Fruit fly (Drosophila melanogaster): ENCODE measurements around the gene GCC88.
A peak's percentile ranks its signal among the peaks of the same experiment; 100 is the strongest.

The GCC88 gene

DNA sequence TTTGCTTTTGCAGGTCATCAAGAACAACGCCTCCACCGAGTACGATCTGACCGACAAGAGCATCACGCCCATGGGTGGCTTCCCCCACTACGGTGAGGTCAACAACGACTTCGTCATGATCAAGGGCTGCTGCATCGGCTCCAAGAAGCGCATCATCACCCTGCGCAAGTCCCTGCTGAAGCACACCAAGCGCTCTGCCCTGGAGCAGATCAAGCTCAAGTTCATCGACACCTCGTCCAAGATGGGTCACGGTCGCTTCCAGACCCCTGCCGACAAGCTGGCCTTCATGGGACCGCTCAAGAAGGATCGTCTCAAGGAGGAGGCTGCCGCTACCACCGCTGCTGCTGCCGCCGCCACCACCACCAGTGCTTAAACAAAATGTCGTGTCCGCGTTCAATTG, 5.9 kb downstream of the GCC88 start:
- TF ChIP-seq Hnf4 (GFP tag; optimal IDR thresholded peaks at IDR 0.05) = no peak
- no peak for TF ChIP-seq brk (GFP tag; optimal IDR thresholded peaks at IDR 0.05)
- TF ChIP-seq Myc (optimal IDR thresholded peaks at IDR 0.05) = no peak
- TF ChIP-seq N (GFP tag; optimal IDR thresholded peaks at IDR 0.05) = no peak
- no peak for TF ChIP-seq Sp1 (GFP tag; optimal IDR thresholded peaks at IDR 0.05)
- no peak for TF ChIP-seq CrebA (GFP tag; optimal IDR thresholded peaks at IDR 0.05; ENCODE audit: borderline replicate concordance)
- no peak for TF ChIP-seq fru (GFP tag; optimal IDR thresholded peaks at IDR 0.05)

dm6 chr3R:11222587-11222986, 7.8 kb downstream of the GCC88 start:
- TF ChIP-seq Dfd (GFP tag; optimal IDR thresholded peaks at IDR 0.05) (no peak), psq (GFP tag; optimal IDR thresholded peaks at IDR 0.05) (no peak), Hr83 (GFP tag; optimal IDR thresholded peaks at IDR 0.05; ENCODE audit: poor library complexity, severe bottlenecking) (no peak), usp (GFP tag; optimal IDR thresholded peaks at IDR 0.05) (no peak), GATAd (GFP tag; optimal IDR thresholded peaks at IDR 0.05) (no peak), Rel (GFP tag; optimal IDR thresholded peaks at IDR 0.05) (no peak), Rel (tag; optimal IDR thresholded peaks at IDR 0.05) (no peak), Dif (GFP tag; optimal IDR thresholded peaks at IDR 0.05; ENCODE audit: partially characterized antibody) (no peak), pan (optimal IDR thresholded peaks at IDR 0.05) (no peak)

DNA sequence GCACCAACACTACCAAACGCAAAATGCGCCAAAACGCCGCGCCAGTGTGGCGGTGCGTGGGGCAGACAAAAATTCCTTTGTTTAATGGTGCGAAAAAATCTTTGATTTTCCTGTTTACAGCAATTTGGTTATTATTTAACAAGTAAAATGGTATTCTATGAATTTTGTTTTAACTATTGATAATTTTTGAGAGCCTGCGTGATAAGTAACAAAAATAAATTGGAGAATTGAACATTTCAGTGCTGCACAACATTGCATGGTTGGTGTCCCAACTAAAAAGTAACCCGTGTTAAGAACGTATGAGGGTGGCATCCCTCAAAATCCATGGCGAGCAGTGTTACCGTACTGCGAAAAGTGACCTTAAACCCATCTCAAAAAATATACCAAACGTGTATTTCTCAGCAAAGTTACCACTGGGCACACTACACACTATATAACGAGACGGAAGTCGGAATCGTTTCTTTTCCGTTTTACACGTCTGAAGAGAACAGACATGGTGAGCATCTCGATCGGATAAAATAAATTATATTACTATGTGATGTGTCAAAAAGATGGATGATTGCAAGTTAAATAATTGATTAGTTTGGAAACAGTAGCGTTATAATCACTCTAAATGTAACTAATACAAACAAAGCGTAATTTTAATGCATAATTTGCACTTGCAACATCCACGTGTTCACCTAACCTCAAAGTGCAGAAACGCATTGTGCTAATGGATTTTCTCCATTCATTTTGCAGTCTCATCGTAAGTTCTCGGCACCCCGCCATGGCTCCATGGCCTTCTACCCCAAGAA, 8.8 kb downstream of the GCC88 start, which contains the start of the genes CG6693 and RpL3:
Gene CG6693 (minus strand): TSS at position 203 of the 794 bp plus-strand sequence.
Gene RpL3 (plus strand): TSS at position 458 of the 794 bp plus-strand sequence.
- TF ChIP-seq sv (GFP tag; optimal IDR thresholded peaks at IDR 0.05) = peak; percentile 63
- no peak for TF ChIP-seq tai (GFP tag; optimal IDR thresholded peaks at IDR 0.05)
- TF ChIP-seq Dif (GFP tag; optimal IDR thresholded peaks at IDR 0.05; ENCODE audit: partially characterized antibody) = peak; percentile 60
- TF ChIP-seq Hnf4 (GFP tag; optimal IDR thresholded peaks at IDR 0.05) = peak; percentile 87
- no peak for TF ChIP-seq Dfd (GFP tag; optimal IDR thresholded peaks at IDR 0.05)
- no peak for TF ChIP-seq Hr78 (GFP tag; optimal IDR thresholded peaks at IDR 0.05)
- TF ChIP-seq dl (GFP tag; optimal IDR thresholded peaks at IDR 0.05; ENCODE audit: insufficient read depth in 1 of 2, partially characterized antibody in 2 of 2) = no peak
- TF ChIP-seq N (GFP tag; optimal IDR thresholded peaks at IDR 0.05) = no peak
- TF ChIP-seq Jra (GFP tag; optimal IDR thresholded peaks at IDR 0.05) = peak; percentile 71
- peak; percentile 69 for TF ChIP-seq OdsH (GFP tag; optimal IDR thresholded peaks at IDR 0.05)
- TF ChIP-seq Mio (GFP tag; optimal IDR thresholded peaks at IDR 0.05) = no peak
- peak; percentile 88 for TF ChIP-seq Sp1 (GFP tag; optimal IDR thresholded peaks at IDR 0.05)
- no peak for TF ChIP-seq pan (optimal IDR thresholded peaks at IDR 0.05)
- no peak for TF ChIP-seq sage (GFP tag; optimal IDR thresholded peaks at IDR 0.05)
- TF ChIP-seq woc (GFP tag; optimal IDR thresholded peaks at IDR 0.05) = peak; percentile 37
- peak; percentile 67 for TF ChIP-seq HLH106 (tag; optimal IDR thresholded peaks at IDR 0.05)
- peak; percentile 66 for TF ChIP-seq br (GFP tag; optimal IDR thresholded peaks at IDR 0.05)
- TF ChIP-seq lola (GFP tag; optimal IDR thresholded peaks at IDR 0.05) = no peak
- peak; percentile 43 for TF ChIP-seq Myc (optimal IDR thresholded peaks at IDR 0.05)
- no peak for TF ChIP-seq Rel (GFP tag; optimal IDR thresholded peaks at IDR 0.05)
- TF ChIP-seq Rel (tag; optimal IDR thresholded peaks at IDR 0.05) = peak; percentile 74
- TF ChIP-seq CG32264 (GFP tag; optimal IDR thresholded peaks at IDR 0.05) = peak; percentile 16
- no peak for TF ChIP-seq Abd-B (GFP tag; optimal IDR thresholded peaks at IDR 0.05)
- TF ChIP-seq Vsx2 (GFP tag; optimal IDR thresholded peaks at IDR 0.05; ENCODE audit: partially characterized antibody) = no peak
- peak; percentile 87 for TF ChIP-seq rgr (GFP tag; optimal IDR thresholded peaks at IDR 0.05)
- peak; percentile 35 for TF ChIP-seq dmrt93B (GFP tag; optimal IDR thresholded peaks at IDR 0.05)
- no peak for TF ChIP-seq usp (GFP tag; optimal IDR thresholded peaks at IDR 0.05)
- TF ChIP-seq foxo (GFP tag; optimal IDR thresholded peaks at IDR 0.05) = peak in 1 of 2 experiments; percentile 61
- TF ChIP-seq dsf (GFP tag; optimal IDR thresholded peaks at IDR 0.05; ENCODE audit: borderline replicate concordance) = peak; percentile 45
- no peak for TF ChIP-seq CrebA (GFP tag; optimal IDR thresholded peaks at IDR 0.05; ENCODE audit: borderline replicate concordance)
- peak; percentile 84 for TF ChIP-seq h (GFP tag; optimal IDR thresholded peaks at IDR 0.05)
- TF ChIP-seq GATAd (GFP tag; optimal IDR thresholded peaks at IDR 0.05) = no peak
- TF ChIP-seq fru (GFP tag; optimal IDR thresholded peaks at IDR 0.05) = peak; percentile 75
- peak; percentile 46 for TF ChIP-seq psq (GFP tag; optimal IDR thresholded peaks at IDR 0.05)
- TF ChIP-seq ey (GFP tag; optimal IDR thresholded peaks at IDR 0.05) = peak; percentile 12
- peak; percentile 54 for TF ChIP-seq CG9705 (GFP tag; optimal IDR thresholded peaks at IDR 0.05)
- peak; percentile 90 for TF ChIP-seq Hr83 (GFP tag; optimal IDR thresholded peaks at IDR 0.05; ENCODE audit: poor library complexity, severe bottlenecking)
- no peak for TF ChIP-seq jim (GFP tag; optimal IDR thresholded peaks at IDR 0.05)
- TF ChIP-seq brk (GFP tag; optimal IDR thresholded peaks at IDR 0.05) = no peak

All from whole organism, wandering third instar larva.